Fruit fly (Drosophila melanogaster) whole organism: ENCODE measurements around the gene Sfp24Ba.

Source experiments
- CG8478 ChIP-seq: fragments of >200 bp; optimal IDR thresholded peaks from 2 replicates; lab custom pipeline; 2018; ENCODE audit warnings: inconsistent platforms
- psq ChIP-seq: fragments of >200 bp; optimal IDR thresholded peaks from 2 replicates; lab custom pipeline; 2017
- usp ChIP-seq: fragments of >200 bp; optimal IDR thresholded peaks from 2 replicates; lab custom pipeline; 2017; ENCODE audit warnings: missing biosample characterization, missing genetic modification characterization, mixed read lengths

dm6 chr2L:3695361-3695818 lies 27.0 kb upstream of the Sfp24Ba start, which contains the start of gene CG16713:
- TF ChIP-seq usp (no peak), CG8478 (no peak), psq (lab: Kevin White, UChicago) (no peak)
